Worm (Caenorhabditis elegans): ENCODE data around the gene rnh-1.2.

DNA sequence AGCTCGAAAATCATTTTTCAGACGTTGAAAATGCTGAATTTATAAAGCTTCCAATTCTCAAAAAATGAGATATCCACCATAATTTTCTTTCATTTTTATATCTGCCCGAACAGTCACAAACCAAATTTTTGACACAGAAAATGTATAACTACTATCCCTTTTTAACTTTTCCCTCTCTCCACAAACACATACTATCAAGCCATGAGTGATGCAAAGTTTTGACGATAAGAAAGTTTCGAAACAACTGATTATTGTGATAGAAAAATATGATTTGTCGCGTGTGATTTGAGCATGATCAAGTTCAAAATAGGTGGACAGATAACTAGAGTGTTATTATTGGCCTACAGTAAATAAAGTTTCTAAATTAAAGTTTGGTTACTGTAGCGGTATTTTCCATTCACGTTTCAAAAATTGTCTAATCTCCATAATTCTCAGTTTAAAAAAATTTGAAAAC is 34.3 kb downstream of the rnh-1.2 start, which contains the start of gene cyp-13A8:
- no peak for TF ChIP-seq lsy-2 (tag; optimal IDR thresholded peaks at IDR 0.05)
- no peak for TF ChIP-seq zag-1 (tag; optimal IDR thresholded peaks at IDR 0.05)
- no peak for TF ChIP-seq elt-3 (tag; optimal IDR thresholded peaks at IDR 0.05)
- TF ChIP-seq sem-4 (tag; optimal IDR thresholded peaks at IDR 0.05) = no peak
- no peak for TF ChIP-seq snpc-4 (tag; optimal IDR thresholded peaks at IDR 0.05)
- no peak for TF ChIP-seq ztf-1 (GFP tag; conservative IDR thresholded peaks at IDR 0.05)
- no peak for TF ChIP-seq nhr-77 (tag; optimal IDR thresholded peaks at IDR 0.05)
- TF ChIP-seq ZK546.5 (tag; optimal IDR thresholded peaks at IDR 0.05) = no peak
- no peak for TF ChIP-seq elt-1 (tag; optimal IDR thresholded peaks at IDR 0.05)
- no peak for TF ChIP-seq ceh-82 (tag; optimal IDR thresholded peaks at IDR 0.05)
- no peak for TF ChIP-seq nhr-21 (tag; optimal IDR thresholded peaks at IDR 0.05)
- TF ChIP-seq ama-1 (optimal IDR thresholded peaks at IDR 0.05) = no peak
